Fruit fly (Drosophila melanogaster): ENCODE measurements around the gene CG7069.
A peak's percentile ranks its signal among the peaks of the same experiment; 100 is the strongest.

The CG7069 gene

DNA sequence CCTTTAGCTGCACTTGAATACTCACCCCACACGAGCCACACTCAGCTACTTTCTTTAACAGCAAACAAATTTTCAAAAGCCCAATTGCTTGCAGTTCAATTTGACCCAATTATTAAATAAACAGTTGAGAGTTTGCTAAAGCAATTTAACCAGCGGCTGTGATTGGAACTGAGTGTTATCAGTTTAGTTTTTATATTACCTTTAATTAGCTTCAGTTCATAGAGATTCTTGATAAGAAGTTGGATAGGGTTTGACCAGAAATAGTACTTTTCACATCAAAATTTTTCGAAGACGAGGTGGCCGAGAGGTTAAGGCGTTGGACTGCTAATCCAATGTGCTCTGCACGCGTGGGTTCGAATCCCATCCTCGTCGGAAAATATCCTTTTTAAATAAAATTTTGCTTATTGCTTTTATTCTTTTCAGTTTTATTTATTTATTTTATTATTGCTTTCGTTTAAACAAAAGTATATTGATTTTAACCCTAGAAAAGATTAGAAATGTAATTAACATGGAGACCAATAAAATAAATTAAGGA is 23.7 kb downstream of the CG7069 start:
- TF ChIP-seq noc (tag; optimal IDR thresholded peaks at IDR 0.05): peak; percentile 3

DNA sequence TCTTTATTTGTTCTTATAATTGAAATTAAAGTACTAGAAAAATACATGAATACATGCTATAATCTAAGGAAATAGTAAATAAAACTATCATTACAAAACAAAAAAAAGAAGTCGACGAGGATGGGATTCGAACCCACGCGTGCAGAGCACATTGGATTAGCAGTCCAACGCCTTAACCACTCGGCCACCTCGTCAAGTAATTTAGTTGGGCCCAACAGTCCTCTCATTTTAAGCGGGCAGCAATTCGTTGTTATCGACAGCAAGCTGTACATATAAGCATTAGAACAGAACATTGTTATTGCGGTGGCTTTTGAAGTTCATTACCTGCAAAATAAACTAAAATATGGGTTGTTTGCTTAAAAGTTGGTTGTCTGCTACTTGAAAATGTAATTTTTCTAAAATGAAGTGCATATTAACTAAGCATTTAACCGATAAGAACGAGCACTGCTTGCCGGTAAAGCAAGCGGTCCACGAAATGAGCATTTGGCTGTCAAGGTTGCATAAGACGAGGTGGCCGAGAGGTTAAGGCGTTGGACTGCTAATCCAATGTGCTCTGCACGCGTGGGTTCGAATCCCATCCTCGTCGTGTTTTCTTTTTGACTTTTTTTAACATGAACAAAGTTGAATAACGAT is 24.5 kb downstream of the CG7069 start:
- no peak for TF ChIP-seq noc (tag; optimal IDR thresholded peaks at IDR 0.05)

dm6 chr3R:22400246-22400645 is 27.6 kb downstream of the CG7069 start:
- TF ChIP-seq noc (tag; optimal IDR thresholded peaks at IDR 0.05): no peak

dm6 chr3R:22402355-22402754 is 29.7 kb downstream of the CG7069 start, which contains the start of gene CG13856:
CG13856 (plus strand) TSS chr3R:22402655.
- no peak for TF ChIP-seq noc (tag; optimal IDR thresholded peaks at IDR 0.05)

- no peak for TF ChIP-seq noc (tag; optimal IDR thresholded peaks at IDR 0.05)
Observed at dm6 chr3R:22405639-22406038, 33.0 kb downstream of the CG7069 start, which contains the start of gene CG13855. CG13855 (plus strand) TSS chr3R:22405939.

DNA sequence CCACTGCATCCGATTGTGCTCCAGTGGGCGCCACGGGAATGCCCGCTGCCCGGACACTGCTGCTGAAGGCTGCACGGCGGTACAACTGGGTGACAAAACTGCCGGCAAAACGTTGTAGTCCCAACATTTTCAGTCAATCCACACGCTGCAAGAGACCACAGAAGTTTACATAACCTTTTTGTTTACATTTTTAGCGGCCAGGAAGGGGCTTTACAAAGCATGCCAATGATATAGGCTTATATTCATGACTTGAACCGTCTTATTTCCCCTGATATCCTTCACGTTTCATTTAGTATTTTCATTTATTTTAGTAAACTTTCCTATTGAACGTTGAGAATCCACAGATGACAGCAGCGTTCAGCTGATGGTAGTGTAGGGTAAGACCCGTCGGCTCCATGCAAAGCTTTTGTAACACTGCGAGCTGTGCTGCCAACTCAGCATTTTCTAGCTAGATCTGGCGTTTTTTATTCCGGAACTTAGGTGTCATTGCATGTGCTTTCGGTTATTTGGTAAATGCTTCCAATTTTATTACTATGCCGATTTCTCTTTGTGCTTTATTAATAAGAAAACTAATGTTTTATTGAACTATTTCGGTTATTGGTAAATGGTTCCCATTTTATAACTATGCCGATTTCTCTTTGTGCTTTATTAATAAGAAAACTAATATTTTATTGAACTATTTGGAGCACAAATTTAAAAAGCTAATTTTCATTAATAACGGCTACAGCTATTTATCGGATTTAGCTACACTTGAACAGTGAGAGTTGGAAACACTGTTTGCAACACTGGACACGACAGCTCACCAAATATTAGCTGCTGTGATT is 38.1 kb downstream of the CG7069 start, which contains the start of the genes CG13850 and lqfR:
Gene CG13850, minus strand, starts transcription at position 379 of the 824 bp plus-strand sequence.
Gene lqfR, plus strand, starts transcription at position 765 of the 824 bp plus-strand sequence.
- peak; percentile 66 for TF ChIP-seq noc (tag; optimal IDR thresholded peaks at IDR 0.05)

dm6 chr3R:22411879-22412587 is 39.4 kb downstream of the CG7069 start:
- peak; percentile 30 for TF ChIP-seq noc (tag; optimal IDR thresholded peaks at IDR 0.05)

- TF ChIP-seq noc (tag; optimal IDR thresholded peaks at IDR 0.05): peak; percentile 9
Observed at dm6 chr3R:22420911-22421310, 48.3 kb downstream of the CG7069 start, which contains the start of the genes Nop56 and mats. Nop56 (minus strand) TSS chr3R:22421068. mats (plus strand) TSS chr3R:22421161.

dm6 chr3R:22421618-22422017 is 49.0 kb downstream of the CG7069 start:
- peak; percentile 78 for TF ChIP-seq noc (tag; optimal IDR thresholded peaks at IDR 0.05)

- TF ChIP-seq noc (tag; optimal IDR thresholded peaks at IDR 0.05): no peak
Observed at dm6 chr3R:22423996-22424395, 51.4 kb downstream of the CG7069 start.

- TF ChIP-seq noc (tag; optimal IDR thresholded peaks at IDR 0.05): no peak
Observed at dm6 chr3R:22424602-22425190, 52.1 kb downstream of the CG7069 start, which contains the start of gene pinta. pinta (minus strand) TSS chr3R:22424929.

Data from whole organism, larva.